Worm (Caenorhabditis elegans) whole organism, mixed stage, embryonic: Measurements from ENCODE around the gene str-264.

ENCODE experiments used
- M03D4.4 ChIP-seq: sonication (generic microtip); optimal IDR thresholded peaks from 2 replicates; lab custom pipeline; 2017; ENCODE audit warnings: mild to moderate bottlenecking, missing genetic modification characterization, missing compliant biosample characterization
- bed-3 ChIP-seq: fragments of 200-800 bp; sonication (Bioruptor generic); optimal IDR thresholded peaks from 3 replicates; lab custom pipeline; 2018; ENCODE audit warnings: mild to moderate bottlenecking, missing genetic modification characterization, moderate library complexity, missing compliant biosample characterization
- blmp-1 ChIP-seq: fragments of 150-350 bp; optimal IDR thresholded peaks from 2 replicates; lab custom pipeline; 2014; ENCODE audit warnings: missing biosample characterization, missing genetic modification characterization
- ceh-39 ChIP-seq: fragments of 150-350 bp; optimal IDR thresholded peaks from 2 replicates; lab custom pipeline; 2014; ENCODE audit warnings: missing biosample characterization, missing genetic modification characterization
- ceh-43 ChIP-seq: fragments of 200-800 bp; sonication (Bioruptor generic); optimal IDR thresholded peaks from 2 replicates; lab custom pipeline; 2018; ENCODE audit warnings: mild to moderate bottlenecking, missing genetic modification characterization, moderate library complexity, missing compliant biosample characterization
- ceh-83 ChIP-seq: fragments of 200-800 bp; sonication (Bioruptor generic); optimal IDR thresholded peaks from 2 replicates; lab custom pipeline; 2018; ENCODE audit warnings: mild to moderate bottlenecking, missing genetic modification characterization, missing compliant biosample characterization
- ces-1 ChIP-seq: fragments of 150-350 bp; optimal IDR thresholded peaks from 2 replicates; lab custom pipeline; 2014; ENCODE audit warnings: missing biosample characterization, missing genetic modification reagents, missing genetic modification characterization
- cnd-1 ChIP-seq: fragments of 200-800 bp; sonication (Bioruptor generic); optimal IDR thresholded peaks from 2 replicates; lab custom pipeline; 2018; ENCODE audit warnings: mild to moderate bottlenecking, missing genetic modification characterization, missing compliant biosample characterization
- elt-1 ChIP-seq: sonication (generic microtip); optimal IDR thresholded peaks from 2 replicates; lab custom pipeline; 2017; ENCODE audit warnings: missing genetic modification characterization, mild to moderate bottlenecking, missing compliant biosample characterization, antibody characterized with exemption, moderate library complexity, borderline replicate concordance; ENCODE audit not compliant: insufficient read depth
- elt-3 ChIP-seq: fragments of 150-350 bp; optimal IDR thresholded peaks from 2 replicates; lab custom pipeline; 2014; ENCODE audit warnings: missing biosample characterization, missing genetic modification characterization
- ham-2 ChIP-seq: fragments of 200-800 bp; sonication (Bioruptor generic); optimal IDR thresholded peaks from 2 replicates; lab custom pipeline; 2018; ENCODE audit warnings: mild to moderate bottlenecking, missing genetic modification characterization, missing compliant biosample characterization
- hlh-1 ChIP-seq: fragments of 150-350 bp; optimal IDR thresholded peaks from 2 replicates; lab custom pipeline; 2014; ENCODE audit warnings: missing biosample characterization, missing genetic modification reagents, missing genetic modification characterization
- lin-13 ChIP-seq: fragments of 150-350 bp; optimal IDR thresholded peaks from 2 replicates; lab custom pipeline; 2014; ENCODE audit warnings: missing biosample characterization, missing genetic modification characterization
- lin-32 ChIP-seq: fragments of 200-800 bp; sonication (Bioruptor generic); optimal IDR thresholded peaks from 2 replicates; lab custom pipeline; 2018; ENCODE audit warnings: mild to moderate bottlenecking, missing genetic modification characterization, missing compliant biosample characterization
- mab-5 ChIP-seq: fragments of 150-350 bp; optimal IDR thresholded peaks from 2 replicates; lab custom pipeline; 2014; ENCODE audit warnings: missing biosample characterization, missing genetic modification characterization
- mep-1 ChIP-seq: fragments of 150-350 bp; optimal IDR thresholded peaks from 2 replicates; lab custom pipeline; 2017; ENCODE audit warnings: missing biosample characterization, missing genetic modification reagents, missing genetic modification characterization, inconsistent platforms
- mls-2 ChIP-seq: sonication (generic microtip); optimal IDR thresholded peaks from 2 replicates; lab custom pipeline; 2016; ENCODE audit warnings: mild to moderate bottlenecking, missing genetic modification characterization, moderate library complexity, missing compliant biosample characterization
- nhr-2 ChIP-seq: fragments of 150-350 bp; optimal IDR thresholded peaks from 2 replicates; lab custom pipeline; 2014; ENCODE audit warnings: missing biosample characterization, missing genetic modification characterization
- nhr-237 ChIP-seq: fragments of 150-350 bp; optimal IDR thresholded peaks from 2 replicates; lab custom pipeline; 2014; ENCODE audit warnings: missing biosample characterization, missing genetic modification characterization
- nhr-28 ChIP-seq: fragments of 150-350 bp; optimal IDR thresholded peaks from 2 replicates; lab custom pipeline; 2014; ENCODE audit warnings: missing biosample characterization, missing genetic modification characterization
- pha-4 ChIP-seq: fragments of 150-350 bp; optimal IDR thresholded peaks from 2 replicates; lab custom pipeline; 2018; ENCODE audit warnings: missing biosample characterization, missing genetic modification reagents, missing genetic modification characterization
- sem-2 ChIP-seq: fragments of 200-800 bp; sonication (Bioruptor generic); optimal IDR thresholded peaks from 2 replicates; lab custom pipeline; 2018; ENCODE audit warnings: mild to moderate bottlenecking, missing genetic modification characterization, missing compliant biosample characterization
- snpc-4 ChIP-seq: fragments of 150-350 bp; optimal IDR thresholded peaks from 2 replicates; lab custom pipeline; 2014; ENCODE audit warnings: missing biosample characterization, missing genetic modification characterization
- sptf-1 ChIP-seq: sonication (generic microtip); optimal IDR thresholded peaks from 2 replicates; lab custom pipeline; 2017; ENCODE audit warnings: mild to moderate bottlenecking, missing genetic modification characterization, moderate library complexity, missing compliant biosample characterization
- tbx-8 ChIP-seq: fragments of 200-800 bp; sonication (Bioruptor generic); optimal IDR thresholded peaks from 2 replicates; lab custom pipeline; 2018; ENCODE audit warnings: mild to moderate bottlenecking, missing genetic modification characterization, moderate library complexity, missing compliant biosample characterization
- unc-39 ChIP-seq: fragments of 150-350 bp; optimal IDR thresholded peaks from 2 replicates; lab custom pipeline; 2014; ENCODE audit warnings: missing biosample characterization, missing genetic modification characterization
- unc-62 ChIP-seq: fragments of 150-350 bp; optimal IDR thresholded peaks from 2 replicates; lab custom pipeline; 2014; ENCODE audit warnings: missing biosample characterization, missing genetic modification reagents, missing genetic modification characterization
- zip-8 ChIP-seq: fragments of 150-350 bp; optimal IDR thresholded peaks from 2 replicates; lab custom pipeline; 2014; ENCODE audit warnings: missing biosample characterization, missing genetic modification characterization
- ztf-11 ChIP-seq: fragments of 150-350 bp; optimal IDR thresholded peaks from 2 replicates; lab custom pipeline; 2014; ENCODE audit warnings: missing biosample characterization, missing genetic modification characterization

Gene str-264

DNA sequence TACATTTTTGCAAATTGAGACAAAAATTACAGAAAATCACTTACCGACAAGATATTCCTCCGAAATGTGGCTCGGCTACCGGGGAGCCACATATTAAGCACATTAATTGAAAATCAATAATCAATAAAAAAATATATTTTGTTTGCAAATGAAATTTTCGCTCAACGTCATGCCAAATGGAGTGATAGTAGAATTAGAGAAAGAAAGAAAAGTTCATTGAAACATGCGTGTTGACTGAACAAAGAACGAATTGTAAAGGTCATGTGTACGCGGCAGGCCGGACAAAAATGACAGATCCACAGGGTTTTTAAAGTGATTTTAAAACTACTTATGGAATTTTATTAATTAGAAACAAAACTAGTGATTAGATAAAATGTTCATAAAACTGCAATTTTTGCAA lies 8.9 kb downstream of the str-264 start:
- TF ChIP-seq lin-13 (tag; lab: Kevin White, UChicago) (no peak), lin-32 (GFP tag; lab: Kevin White, UChicago) (no peak), M03D4.4 (no peak), nhr-2 (tag; lab: Kevin White, UChicago) (no peak)
- TF ChIP-seq, all 35 proteins: peak for 0

DNA sequence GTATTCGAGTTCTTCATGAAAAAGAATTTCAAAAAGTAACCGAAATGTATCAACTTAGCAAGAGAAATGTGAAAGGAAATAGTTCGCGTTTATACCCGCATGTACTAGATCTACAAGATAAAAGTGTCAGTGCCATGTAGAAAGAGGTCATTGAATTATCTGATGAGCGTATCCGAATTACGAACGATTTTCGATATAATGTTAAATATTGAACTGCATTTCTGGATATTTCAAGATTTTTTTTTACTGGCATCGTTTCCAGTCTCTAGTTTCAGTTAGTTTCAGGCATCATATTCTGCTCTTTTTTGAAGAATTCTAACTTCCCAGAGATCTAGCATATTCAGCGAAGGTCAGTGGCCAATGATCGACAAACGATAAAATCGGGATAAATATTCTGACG lies 11.0 kb downstream of the str-264 start, which contains the start of gene nhr-150:
nhr-150 (minus strand) TSS at position 92 of the 400 bp plus-strand sequence.
- TF ChIP-seq elt-1: peak; percentile 61
- no peak for TF ChIP-seq hlh-1
- TF ChIP-seq snpc-4 (tag; lab: Kevin White, UChicago): no peak
- TF ChIP-seq ceh-43 (GFP tag; lab: Kevin White, UChicago): no peak
- TF ChIP-seq ceh-83 (GFP tag; lab: Kevin White, UChicago): no peak
- TF ChIP-seq, all 35 proteins: peak for 1

DNA sequence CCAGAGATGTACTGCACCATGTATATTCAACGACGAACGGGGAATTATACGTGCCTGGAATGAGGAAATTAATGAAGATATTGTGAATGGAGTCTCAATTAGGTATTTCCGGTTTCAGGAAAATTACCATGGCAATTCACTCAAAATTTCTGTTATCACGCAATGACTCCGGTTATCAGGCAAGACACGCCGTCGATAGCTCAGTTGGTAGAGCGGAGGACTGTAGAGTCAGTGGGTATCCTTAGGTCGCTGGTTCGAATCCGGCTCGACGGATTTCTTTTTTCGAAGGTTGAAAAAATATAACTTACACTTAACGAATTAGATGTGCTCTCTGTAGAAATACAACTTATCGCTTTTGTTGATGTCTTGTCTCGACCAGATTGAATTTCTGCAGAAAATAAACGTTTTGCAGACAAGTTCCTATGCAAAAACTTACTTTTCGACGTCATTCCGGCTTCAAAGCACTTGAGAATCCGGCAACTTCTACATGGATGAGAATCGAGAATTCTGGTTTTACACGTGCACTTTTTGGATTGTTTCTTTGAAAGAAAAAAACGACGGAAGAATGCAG lies 11.8 kb downstream of the str-264 start:
- no peak for TF ChIP-seq cnd-1
- TF ChIP-seq nhr-2 (tag; lab: Kevin White, UChicago): no peak
- TF ChIP-seq tbx-8 (GFP tag; lab: Kevin White, UChicago): no peak
- no peak for TF ChIP-seq elt-1
- TF ChIP-seq mls-2 (tag; lab: Kevin White, UChicago): no peak
- no peak for TF ChIP-seq nhr-237 (tag; lab: Kevin White, UChicago)
- no peak for TF ChIP-seq unc-62 (GFP tag; lab: Kevin White, UChicago)
- TF ChIP-seq nhr-28 (tag; lab: Kevin White, UChicago): no peak

DNA sequence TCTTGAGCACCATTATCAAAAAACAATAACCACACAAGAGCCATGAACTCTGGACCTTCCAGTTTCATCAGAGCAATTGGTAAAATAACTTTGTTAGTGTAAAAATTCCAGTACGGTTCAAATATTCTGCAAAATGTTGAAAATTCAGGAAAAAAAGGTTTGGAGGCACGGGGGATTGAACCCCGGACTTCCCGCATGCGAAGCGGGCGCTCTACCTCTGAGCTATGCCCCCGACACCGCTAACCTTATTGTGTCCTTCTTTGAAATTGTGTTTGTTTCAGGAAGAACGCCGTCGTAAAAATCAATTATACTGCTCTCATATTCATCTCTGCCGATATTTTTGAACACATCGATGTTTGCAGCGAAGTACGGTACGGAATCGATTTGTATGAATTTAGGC lies 12.6 kb downstream of the str-264 start:
- TF ChIP-seq lin-32 (GFP tag; lab: Kevin White, UChicago): no peak
- no peak for TF ChIP-seq mep-1
- TF ChIP-seq lin-13 (tag; lab: Kevin White, UChicago): no peak
- no peak for TF ChIP-seq snpc-4 (tag; lab: Kevin White, UChicago)

DNA sequence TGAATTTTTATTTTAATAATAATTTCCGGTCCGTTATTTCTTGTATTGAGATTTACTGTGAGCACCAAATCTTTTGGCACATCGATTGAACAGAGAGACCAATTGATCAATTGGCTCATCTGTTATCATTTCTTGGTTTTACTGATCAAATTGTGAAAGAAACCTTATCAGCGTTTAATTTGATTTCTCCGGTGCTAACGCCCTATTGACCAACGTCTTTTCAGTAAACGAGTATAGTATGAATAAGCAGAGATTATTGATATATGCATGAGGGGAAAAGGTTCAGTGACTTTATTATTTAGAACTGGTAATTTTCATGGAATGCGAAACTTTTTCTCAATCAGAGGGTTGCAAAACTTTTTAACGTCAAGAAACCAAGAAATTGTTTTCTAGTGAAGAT lies 13.3 kb downstream of the str-264 start:
- TF ChIP-seq nhr-28 (tag; lab: Kevin White, UChicago): no peak
- TF ChIP-seq ceh-43 (GFP tag; lab: Kevin White, UChicago): no peak
- no peak for TF ChIP-seq mab-5 (tag; lab: Kevin White, UChicago)
- no peak for TF ChIP-seq sptf-1 (tag; lab: Kevin White, UChicago)
- no peak for TF ChIP-seq snpc-4 (tag; lab: Kevin White, UChicago)
- no peak for TF ChIP-seq ceh-39 (tag; lab: Kevin White, UChicago)
- no peak for TF ChIP-seq blmp-1 (tag; lab: Kevin White, UChicago)
- no peak for TF ChIP-seq elt-3
- no peak for TF ChIP-seq nhr-237 (tag; lab: Kevin White, UChicago)
- no peak for TF ChIP-seq ztf-11 (tag; lab: Kevin White, UChicago)
- TF ChIP-seq zip-8 (tag; lab: Kevin White, UChicago): no peak
- no peak for TF ChIP-seq ceh-83 (GFP tag; lab: Kevin White, UChicago)
- no peak for TF ChIP-seq mls-2 (tag; lab: Kevin White, UChicago)
- no peak for TF ChIP-seq ces-1 (GFP tag; lab: Kevin White, UChicago)
- no peak for TF ChIP-seq lin-13 (tag; lab: Kevin White, UChicago)
- TF ChIP-seq pha-4: no peak
- TF ChIP-seq unc-39 (tag; lab: Kevin White, UChicago): no peak
- TF ChIP-seq hlh-1: no peak

ce11 chrV:15478597-15478996 lies 13.8 kb downstream of the str-264 start, which contains the start of gene C06B8.2:
TSS of gene C06B8.2 (minus strand) at chrV:15478749.
- TF ChIP-seq tbx-8 (GFP tag; lab: Kevin White, UChicago) (no peak), lin-13 (tag; lab: Kevin White, UChicago) (no peak), unc-39 (tag; lab: Kevin White, UChicago) (no peak), sem-2 (GFP tag; lab: Kevin White, UChicago) (no peak), mep-1 (no peak), zip-8 (tag; lab: Kevin White, UChicago) (no peak), nhr-2 (tag; lab: Kevin White, UChicago) (no peak), ham-2 (no peak), ceh-43 (GFP tag; lab: Kevin White, UChicago) (no peak), ceh-39 (tag; lab: Kevin White, UChicago) (no peak), nhr-237 (tag; lab: Kevin White, UChicago) (no peak), bed-3 (GFP tag; lab: Kevin White, UChicago) (no peak), hlh-1 (no peak), blmp-1 (tag; lab: Kevin White, UChicago) (no peak), elt-3 (no peak), ces-1 (GFP tag; lab: Kevin White, UChicago) (no peak), cnd-1 (no peak)
- TF ChIP-seq, all 35 proteins: peak for 0
